Fruit fly (Drosophila melanogaster): ENCODE results near the gene Nep3.
"Not testable (repeated sequence)": the region's sequence is repeated elsewhere in the genome, so short reads cannot be mapped to it uniquely, and the experiment has no call there.

DNA sequence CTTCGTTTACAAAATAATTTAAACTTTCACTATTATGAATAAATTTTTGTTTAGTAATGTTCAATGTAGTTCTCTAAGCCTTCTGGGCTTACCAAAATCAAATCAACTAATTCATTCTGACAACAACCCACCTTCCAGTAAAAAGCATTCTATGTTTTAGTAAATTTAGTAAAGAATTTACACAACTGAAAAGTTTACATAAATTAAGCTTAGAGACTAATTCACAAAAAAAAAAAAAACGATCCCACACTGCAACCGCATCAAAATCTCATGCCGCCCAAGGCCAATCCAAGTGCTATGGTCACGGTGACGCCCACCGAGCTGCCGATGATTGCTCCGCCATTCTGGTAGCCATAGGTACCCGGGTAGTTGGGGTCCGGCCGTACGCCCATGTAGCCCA is 12.3 kb upstream of the Nep3 start, which contains the start of gene CG45493:
- TF ChIP-seq psq, Myc, h, Sin3A, insv (optimal IDR thresholded peaks at IDR 0.05): not testable (repeated sequence)

Measured in Kc167 (cell line).